Worm (Caenorhabditis elegans) whole organism, late embryonic: ENCODE data around the gene col-68.

Experiments
- C08G9.2 ChIP-seq: sonication (generic microtip); optimal IDR thresholded peaks from 2 replicates; lab custom pipeline; 2016; ENCODE audit warnings: mild to moderate bottlenecking, missing genetic modification characterization, moderate library complexity, missing compliant biosample characterization
- K02D7.2 ChIP-seq: sonication (generic microtip); optimal IDR thresholded peaks from 2 replicates; lab custom pipeline; 2017; ENCODE audit warnings: mild to moderate bottlenecking, missing genetic modification characterization, missing compliant biosample characterization
- T23F11.4 ChIP-seq: fragments of 200-800 bp; sonication (Bioruptor generic); optimal IDR thresholded peaks from 2 replicates; lab custom pipeline; 2018; ENCODE audit warnings: mild to moderate bottlenecking, missing genetic modification characterization, missing compliant biosample characterization
- ceh-14 ChIP-seq: sonication (generic microtip); optimal IDR thresholded peaks from 2 replicates; lab custom pipeline; 2016; ENCODE audit warnings: missing genotype, missing genetic modification characterization, missing compliant biosample characterization
- ceh-19 ChIP-seq: fragments of 200-800 bp; sonication (Bioruptor generic); optimal IDR thresholded peaks from 2 replicates; lab custom pipeline; 2018; ENCODE audit warnings: mild to moderate bottlenecking, missing genetic modification characterization, missing compliant biosample characterization
- ceh-22 ChIP-seq: sonication (generic microtip); optimal IDR thresholded peaks from 2 replicates; lab custom pipeline; 2017; ENCODE audit warnings: missing biosample characterization, missing genetic modification characterization
- ceh-30 ChIP-seq: fragments of 150-350 bp; optimal IDR thresholded peaks from 2 replicates; lab custom pipeline; 2014; ENCODE audit warnings: missing biosample characterization, missing genetic modification characterization
- ceh-31 ChIP-seq: sonication (generic microtip); optimal IDR thresholded peaks from 2 replicates; lab custom pipeline; 2016; ENCODE audit warnings: missing genetic modification characterization, missing compliant biosample characterization
- ceh-34 ChIP-seq: sonication (generic microtip); optimal IDR thresholded peaks from 2 replicates; lab custom pipeline; 2016; ENCODE audit warnings: mild to moderate bottlenecking, missing genetic modification characterization, missing compliant biosample characterization
- ceh-45 ChIP-seq: fragments of 200-800 bp; sonication (Bioruptor generic); IDR thresholded peaks from 2 replicates; pipeline ENCODE4 v1.3.6; 2022; ENCODE audit warnings: missing genetic modification reagents, missing genetic modification characterization, missing compliant biosample characterization
- ceh-48 ChIP-seq: sonication (generic microtip); optimal IDR thresholded peaks from 2 replicates; lab custom pipeline; 2016; ENCODE audit warnings: missing genetic modification characterization, inconsistent platforms, missing compliant biosample characterization
- ceh-6 ChIP-seq: fragments of 200-800 bp; sonication (Bioruptor generic); optimal IDR thresholded peaks from 2 replicates; lab custom pipeline; 2018; ENCODE audit warnings: mild to moderate bottlenecking, missing genetic modification characterization, missing compliant biosample characterization
- che-1 ChIP-seq: sonication (generic microtip); optimal IDR thresholded peaks from 2 replicates; lab custom pipeline; 2016; ENCODE audit warnings: mild to moderate bottlenecking, missing genetic modification characterization, missing compliant biosample characterization
- dmd-4 ChIP-seq: sonication (generic microtip); optimal IDR thresholded peaks from 2 replicates; lab custom pipeline; 2016; ENCODE audit warnings: borderline replicate concordance, missing genetic modification characterization, missing compliant biosample characterization
- elt-2 ChIP-seq: sonication (generic microtip); optimal IDR thresholded peaks from 2 replicates; lab custom pipeline; 2016; ENCODE audit warnings: missing genetic modification reagents, missing genetic modification characterization, missing compliant biosample characterization
- elt-4 ChIP-seq: sonication (generic microtip); optimal IDR thresholded peaks from 2 replicates; lab custom pipeline; 2016; ENCODE audit warnings: missing genetic modification characterization, missing compliant biosample characterization
- fkh-10 ChIP-seq: fragments of 150-350 bp; optimal IDR thresholded peaks from 2 replicates; lab custom pipeline; 2014; ENCODE audit warnings: missing biosample characterization, missing genetic modification reagents, missing genetic modification characterization
- fkh-6 ChIP-seq: sonication (generic microtip); optimal IDR thresholded peaks from 2 replicates; lab custom pipeline; 2016; ENCODE audit warnings: missing genetic modification characterization, missing compliant biosample characterization
- hlh-6 ChIP-seq: sonication (generic microtip); optimal IDR thresholded peaks from 2 replicates; lab custom pipeline; 2016; ENCODE audit warnings: missing genotype, missing genetic modification characterization, missing compliant biosample characterization
- madf-2 ChIP-seq: sonication (generic microtip); optimal IDR thresholded peaks from 2 replicates; lab custom pipeline; 2017; ENCODE audit warnings: missing genetic modification characterization, missing compliant biosample characterization
- mec-3 ChIP-seq: sonication (generic microtip); optimal IDR thresholded peaks from 2 replicates; lab custom pipeline; 2016; ENCODE audit warnings: borderline replicate concordance, missing genetic modification characterization, missing compliant biosample characterization
- nfya-1 ChIP-seq: sonication (generic microtip); optimal IDR thresholded peaks from 2 replicates; lab custom pipeline; 2017; ENCODE audit warnings: missing genetic modification characterization, mild to moderate bottlenecking, missing compliant biosample characterization, antibody characterized with exemption, moderate library complexity
- nhr-11 ChIP-seq: fragments of 150-350 bp; optimal IDR thresholded peaks from 2 replicates; lab custom pipeline; 2014; ENCODE audit warnings: missing biosample characterization, missing genetic modification characterization
- pag-3 ChIP-seq: sonication (generic microtip); optimal IDR thresholded peaks from 2 replicates; lab custom pipeline; 2016; ENCODE audit warnings: missing compliant biosample characterization, missing genetic modification characterization, borderline replicate concordance
- pat-9 ChIP-seq: fragments of 200-800 bp; sonication (Bioruptor generic); optimal IDR thresholded peaks from 2 replicates; lab custom pipeline; 2018; ENCODE audit warnings: mild to moderate bottlenecking, missing genetic modification characterization, moderate library complexity, missing compliant biosample characterization
- pha-2 ChIP-seq: sonication (generic microtip); optimal IDR thresholded peaks from 2 replicates; lab custom pipeline; 2017; ENCODE audit warnings: mild to moderate bottlenecking, missing genetic modification characterization, missing compliant biosample characterization
- ref-2 ChIP-seq: sonication (generic microtip); optimal IDR thresholded peaks from 2 replicates; lab custom pipeline; 2016; ENCODE audit warnings: missing genetic modification characterization, missing compliant biosample characterization
- sox-2 ChIP-seq: fragments of 200-800 bp; sonication (Bioruptor generic); IDR thresholded peaks from 2 replicates; pipeline ENCODE4 v1.3.6; 2022; ENCODE audit warnings: missing genetic modification reagents, missing genetic modification characterization, missing compliant biosample characterization
- sox-4 ChIP-seq: sonication (generic microtip); optimal IDR thresholded peaks from 2 replicates; lab custom pipeline; 2017; ENCODE audit warnings: mild to moderate bottlenecking, missing genetic modification characterization, inconsistent platforms, missing compliant biosample characterization
- syd-9 ChIP-seq: sonication (generic microtip); optimal IDR thresholded peaks from 2 replicates; lab custom pipeline; 2016; ENCODE audit warnings: mild to moderate bottlenecking, missing genetic modification characterization, moderate library complexity, missing compliant biosample characterization
- tbx-2 ChIP-seq: sonication (generic microtip); optimal IDR thresholded peaks from 2 replicates; lab custom pipeline; 2016; ENCODE audit warnings: missing genetic modification characterization, missing compliant biosample characterization
- tbx-7 ChIP-seq: sonication (generic microtip); optimal IDR thresholded peaks from 2 replicates; lab custom pipeline; 2016; ENCODE audit warnings: missing genotype, missing genetic modification characterization, missing compliant biosample characterization
- ttx-3 ChIP-seq: sonication (generic microtip); optimal IDR thresholded peaks from 2 replicates; lab custom pipeline; 2016; ENCODE audit warnings: missing genetic modification reagents, missing genetic modification characterization, missing compliant biosample characterization
- unc-55 ChIP-seq: sonication (generic microtip); optimal IDR thresholded peaks from 2 replicates; lab custom pipeline; 2017; ENCODE audit warnings: missing biosample characterization, missing genetic modification reagents, missing genetic modification characterization
- unc-86 ChIP-seq: sonication (generic microtip); optimal IDR thresholded peaks from 2 replicates; lab custom pipeline; 2016; ENCODE audit warnings: missing genetic modification characterization, missing compliant biosample characterization
- zip-5 ChIP-seq: sonication (generic microtip); optimal IDR thresholded peaks from 2 replicates; lab custom pipeline; 2016; ENCODE audit warnings: missing genetic modification characterization, missing compliant biosample characterization

Gene col-68

ce11 chrII:112231-112630 lies 7.9 kb downstream of the col-68 start:
- no peak for TF ChIP-seq ceh-30
- peak; percentile 18 for TF ChIP-seq elt-2 (tag; lab: Kevin White, UChicago)

DNA sequence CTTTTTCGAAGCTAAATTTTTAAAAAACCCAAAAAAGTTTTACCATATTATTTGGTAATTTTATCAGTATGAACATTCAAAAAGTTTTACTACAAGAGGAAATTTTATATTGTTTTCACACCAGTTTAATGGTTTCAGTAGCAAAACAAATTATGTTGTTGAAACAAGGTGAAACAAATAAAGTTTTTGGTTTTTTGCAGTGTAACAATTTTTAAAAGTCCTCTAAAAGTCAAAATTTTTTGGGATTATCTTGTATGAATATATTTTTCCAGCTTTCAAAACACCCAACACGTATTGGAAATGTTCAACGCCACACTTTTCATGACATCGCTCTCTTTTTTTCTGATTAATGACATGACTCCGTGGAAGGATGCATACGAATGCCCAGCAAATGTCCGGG lies 12.6 kb downstream of the col-68 start, which contains the start of gene srt-54:
srt-54 (plus strand) TSS at position 301 of the 400 bp plus-strand sequence.
- TF ChIP-seq C08G9.2 (tag; lab: Kevin White, UChicago), result no peak
- TF ChIP-seq sox-2, result no peak
- TF ChIP-seq che-1 (tag; lab: Kevin White, UChicago), result no peak
- no peak for TF ChIP-seq ttx-3
- no peak for TF ChIP-seq ceh-19
- TF ChIP-seq madf-2 (tag; lab: Kevin White, UChicago), result no peak
- TF ChIP-seq tbx-7 (tag; lab: Kevin White, UChicago), result no peak
- no peak for TF ChIP-seq ceh-14
- TF ChIP-seq ceh-34 (tag; lab: Kevin White, UChicago), result no peak
- TF ChIP-seq pat-9 (tag; lab: Kevin White, UChicago), result no peak
- TF ChIP-seq unc-55, result no peak
- no peak for TF ChIP-seq mec-3 (tag; lab: Kevin White, UChicago)
- no peak for TF ChIP-seq dmd-4 (tag; lab: Kevin White, UChicago)

ce11 chrII:121121-121520 lies 16.8 kb downstream of the col-68 start, which contains the start of gene K10B4.3:
Gene K10B4.3 (minus strand): TSS chrII:121221.
- no peak for TF ChIP-seq ceh-19
- no peak for TF ChIP-seq ceh-34 (tag; lab: Kevin White, UChicago)
- no peak for TF ChIP-seq tbx-2 (tag; lab: Kevin White, UChicago)
- no peak for TF ChIP-seq K02D7.2 (tag; lab: Kevin White, UChicago)
- no peak for TF ChIP-seq syd-9
- TF ChIP-seq T23F11.4 (GFP tag; lab: Kevin White, UChicago), result no peak

DNA sequence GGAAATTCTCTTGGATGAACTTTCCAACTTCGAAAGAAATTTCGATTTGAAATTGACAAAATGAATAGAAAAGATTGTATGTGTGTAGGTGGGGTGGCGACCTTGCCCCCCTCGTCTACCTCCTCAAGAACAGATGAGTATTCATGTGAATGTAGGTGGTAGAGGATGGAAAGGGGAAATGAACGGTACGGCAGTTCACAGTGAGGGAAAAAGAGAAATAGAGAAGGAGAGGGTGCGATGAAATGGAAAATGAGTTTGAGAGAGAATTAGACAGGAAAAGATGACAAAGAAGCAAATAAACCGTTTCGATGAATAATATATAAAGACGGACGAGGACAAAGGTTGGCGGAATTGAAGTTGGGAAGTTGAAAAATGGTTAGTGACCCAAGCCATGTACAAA lies 17.7 kb downstream of the col-68 start:
- TF ChIP-seq C08G9.2 (tag; lab: Kevin White, UChicago) (no peak), ceh-22 (no peak), elt-2 (tag; lab: Kevin White, UChicago) (no peak), ceh-48 (tag; lab: Kevin White, UChicago) (no peak), ceh-31 (tag; lab: Kevin White, UChicago) (peak; percentile 40), pha-2 (tag; lab: Kevin White, UChicago) (no peak), zip-5 (tag; lab: Kevin White, UChicago) (no peak), nfya-1 (tag; lab: Kevin White, UChicago) (peak; percentile 31)

DNA sequence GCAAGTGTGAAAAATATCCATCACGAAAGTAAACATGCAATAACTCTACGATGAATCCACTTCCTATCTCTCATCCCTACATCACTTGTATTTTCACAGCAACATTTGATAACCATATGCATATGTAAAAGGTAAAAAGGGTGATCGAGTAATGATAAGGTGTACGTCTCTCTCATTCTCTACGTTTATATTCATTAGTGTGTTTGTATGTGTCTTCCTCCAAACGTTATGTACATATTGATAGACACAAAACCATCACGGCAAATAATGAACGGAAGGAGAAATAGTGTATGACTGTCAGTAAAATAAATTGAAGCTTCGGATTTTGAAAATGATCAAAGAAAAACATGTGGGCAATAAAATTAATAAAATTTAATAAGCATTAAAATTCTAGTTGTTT lies 18.2 kb downstream of the col-68 start:
- TF ChIP-seq elt-2 (tag; lab: Kevin White, UChicago) (peak; percentile 40), ceh-45 (no peak), tbx-2 (tag; lab: Kevin White, UChicago) (peak; percentile 24)

DNA sequence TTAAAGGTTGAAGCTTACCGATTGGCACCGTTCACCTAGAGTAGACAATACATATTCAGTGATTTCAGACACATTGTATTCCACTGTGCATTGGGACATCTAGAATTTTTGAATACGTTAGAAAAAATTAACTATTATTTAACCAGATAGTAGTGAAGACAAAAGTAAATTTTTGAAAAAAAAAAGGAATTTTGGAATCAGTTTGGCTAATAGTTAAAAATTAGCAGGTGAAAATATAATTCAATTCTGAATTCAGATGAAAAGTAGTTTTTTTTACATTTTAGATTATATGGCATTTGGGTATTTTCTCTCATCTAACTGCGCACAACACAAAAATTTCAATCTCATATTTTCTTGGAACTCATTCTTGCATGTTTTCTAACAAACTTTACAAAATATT lies 20.6 kb downstream of the col-68 start, which contains the start of gene nmur-2:
nmur-2 (minus strand) TSS at position 101 of the 400 bp plus-strand sequence.
- TF ChIP-seq ceh-30 (no peak), fkh-6 (no peak), ceh-6 (no peak), fkh-10 (GFP tag; lab: Kevin White, UChicago) (no peak), ceh-14 (no peak), pag-3 (tag; lab: Kevin White, UChicago) (no peak), ref-2 (tag; lab: Kevin White, UChicago) (no peak), elt-4 (tag; lab: Kevin White, UChicago) (no peak), nhr-11 (tag; lab: Kevin White, UChicago) (no peak), sox-2 (no peak), sox-4 (no peak), unc-86 (tag; lab: Kevin White, UChicago) (no peak), hlh-6 (no peak)
